Worm (Caenorhabditis elegans) whole organism, young adult: ENCODE data around the gene idpc-4.

Experiments
- D2030.7 ChIP-seq: fragments of 200-800 bp; sonication (Bioruptor generic); IDR thresholded peaks from 2 replicates; pipeline ENCODE4 v1.3.6; 2022; ENCODE audit warnings: missing genetic modification reagents, missing genetic modification characterization, missing compliant biosample characterization
- F49E8.2 ChIP-seq: sonication (generic microtip); optimal IDR thresholded peaks from 3 replicates; lab custom pipeline; 2017; ENCODE audit warnings: missing genetic modification characterization, mild to moderate bottlenecking, missing compliant biosample characterization, antibody characterized with exemption, moderate library complexity; ENCODE audit not compliant: insufficient read depth
- F57C9.4 ChIP-seq: sonication (generic microtip); optimal IDR thresholded peaks from 2 replicates; lab custom pipeline; 2017; ENCODE audit warnings: mild to moderate bottlenecking, missing genetic modification characterization, missing compliant biosample characterization
- T26A5.8 ChIP-seq: sonication (generic microtip); optimal IDR thresholded peaks from 2 replicates; lab custom pipeline; 2016; ENCODE audit warnings: missing genetic modification characterization, missing compliant biosample characterization
- Y53G8AR.9 ChIP-seq: fragments of 200-800 bp; sonication (Bioruptor generic); conservative IDR thresholded peaks from 2 replicates; pipeline ENCODE4 v1.3.6; 2022; ENCODE audit warnings: missing genetic modification reagents, missing genetic modification characterization, missing compliant biosample characterization
- aptf-3 ChIP-seq: fragments of 200-800 bp; sonication (Bioruptor generic); IDR thresholded peaks from 2 replicates; pipeline ENCODE4 v1.3.6; 2022; ENCODE audit warnings: missing genetic modification characterization, missing compliant biosample characterization
- atf-7 ChIP-seq: sonication (generic microtip); optimal IDR thresholded peaks from 2 replicates; lab custom pipeline; 2017; ENCODE audit warnings: mild to moderate bottlenecking, missing genetic modification characterization, missing compliant biosample characterization
- attf-5 ChIP-seq: fragments of 200-800 bp; sonication (Bioruptor generic); optimal IDR thresholded peaks from 2 replicates; lab custom pipeline; 2018; ENCODE audit warnings: mild to moderate bottlenecking, missing genetic modification characterization, missing compliant biosample characterization
- ccch-3 ChIP-seq: fragments of 200-800 bp; sonication (Bioruptor generic); optimal IDR thresholded peaks from 2 replicates; lab custom pipeline; 2018; ENCODE audit warnings: mild to moderate bottlenecking, missing genetic modification characterization, missing compliant biosample characterization
- ceh-40 ChIP-seq: fragments of 200-800 bp; sonication (Bioruptor generic); IDR thresholded peaks from 2 replicates; pipeline ENCODE4 v1.3.6; 2022; ENCODE audit warnings: missing genetic modification characterization, missing compliant biosample characterization
- ceh-58 ChIP-seq: fragments of 200-800 bp; sonication (Bioruptor generic); IDR thresholded peaks from 2 replicates; pipeline ENCODE4 v1.3.6; 2022; ENCODE audit warnings: missing genetic modification characterization, missing compliant biosample characterization
- ceh-79 ChIP-seq: sonication (generic microtip); optimal IDR thresholded peaks from 2 replicates; lab custom pipeline; 2017; ENCODE audit warnings: mild to moderate bottlenecking, missing genetic modification characterization, missing compliant biosample characterization
- chd-7 ChIP-seq: sonication (generic microtip); optimal IDR thresholded peaks from 2 replicates; lab custom pipeline; 2016; ENCODE audit warnings: mild to moderate bottlenecking, missing genetic modification characterization, moderate library complexity, missing compliant biosample characterization
- die-1 ChIP-seq: sonication (generic microtip); optimal IDR thresholded peaks from 2 replicates; lab custom pipeline; 2016; ENCODE audit warnings: missing genotype, mild to moderate bottlenecking, missing genetic modification characterization, missing compliant biosample characterization
- dox-1 ChIP-seq: fragments of 200-800 bp; sonication (Bioruptor generic); IDR thresholded peaks from 2 replicates; pipeline ENCODE4 v1.3.6; 2022; ENCODE audit warnings: missing genetic modification reagents, missing genetic modification characterization, missing compliant biosample characterization
- egrh-3 ChIP-seq: fragments of 200-800 bp; sonication (Bioruptor generic); IDR thresholded peaks from 2 replicates; pipeline ENCODE4 v1.3.6; 2022; ENCODE audit warnings: missing genetic modification reagents, missing genetic modification characterization, missing compliant biosample characterization
- him-1 ChIP-seq: sonication (generic microtip); optimal IDR thresholded peaks from 2 replicates; lab custom pipeline; 2016; ENCODE audit warnings: missing genotype, missing genetic modification reagents, missing genetic modification characterization, missing compliant biosample characterization
- hsf-1 ChIP-seq: fragments of 200-800 bp; sonication (Bioruptor generic); IDR thresholded peaks from 2 replicates; pipeline ENCODE4 v1.3.6; 2022; ENCODE audit warnings: missing genetic modification reagents, missing genetic modification characterization, missing compliant biosample characterization
- let-607 ChIP-seq, 2 experiments: fragments of 200-800 bp in 1 of 2; sonication (Bioruptor generic) in 1 of 2; sonication (generic microtip) in 1 of 2; optimal IDR thresholded peaks; 2 replicates each; lab custom pipeline; 2016 to 2018; ENCODE audit warnings: mild to moderate bottlenecking in 2 of 2, missing compliant biosample characterization in 2 of 2, missing genetic modification characterization in 2 of 2, moderate library complexity in 2 of 2, missing genotype in 1 of 2
- madf-10 ChIP-seq: sonication (generic microtip); optimal IDR thresholded peaks from 2 replicates; lab custom pipeline; 2016; ENCODE audit warnings: mild to moderate bottlenecking, missing genetic modification characterization, missing compliant biosample characterization
- madf-3 ChIP-seq: fragments of 200-800 bp; sonication (Bioruptor generic); IDR thresholded peaks from 2 replicates; pipeline ENCODE4 v1.3.6; 2022; ENCODE audit warnings: missing genetic modification reagents, missing genetic modification characterization, missing compliant biosample characterization
- madf-8 ChIP-seq: fragments of 200-800 bp; sonication (Bioruptor generic); conservative IDR thresholded peaks from 2 replicates; pipeline ENCODE4 v1.3.6; 2022; ENCODE audit warnings: missing genetic modification reagents, missing genetic modification characterization, missing compliant biosample characterization
- mel-28 ChIP-seq: sonication (generic microtip); optimal IDR thresholded peaks from 2 replicates; lab custom pipeline; 2016; ENCODE audit warnings: borderline replicate concordance, mild to moderate bottlenecking, missing genetic modification characterization, missing compliant biosample characterization
- nfya-1 ChIP-seq: sonication (generic microtip); optimal IDR thresholded peaks from 2 replicates; lab custom pipeline; 2017; ENCODE audit warnings: antibody characterized with exemption, missing compliant biosample characterization, missing genetic modification characterization, borderline replicate concordance; ENCODE audit not compliant: insufficient read depth
- nfya-2 ChIP-seq: fragments of 200-800 bp; sonication (Bioruptor generic); IDR thresholded peaks from 2 replicates; pipeline ENCODE4 v1.3.6; 2022; ENCODE audit warnings: missing genetic modification reagents, missing genetic modification characterization, missing compliant biosample characterization
- nfyb-1 ChIP-seq: fragments of 200-800 bp; sonication (Bioruptor generic); IDR thresholded peaks from 2 replicates; pipeline ENCODE4 v1.3.6; 2022; ENCODE audit warnings: missing genetic modification reagents, missing genetic modification characterization, missing compliant biosample characterization
- nhr-120 ChIP-seq: fragments of 200-800 bp; sonication (Bioruptor generic); IDR thresholded peaks from 2 replicates; pipeline ENCODE4 v1.3.6; 2022; ENCODE audit warnings: missing genetic modification characterization, missing compliant biosample characterization
- nhr-179 ChIP-seq: sonication (generic microtip); optimal IDR thresholded peaks from 2 replicates; lab custom pipeline; 2016; ENCODE audit warnings: mild to moderate bottlenecking, missing genetic modification characterization, missing compliant biosample characterization
- nhr-80 ChIP-seq: sonication (generic microtip); optimal IDR thresholded peaks from 2 replicates; lab custom pipeline; 2016; ENCODE audit warnings: missing genetic modification characterization, missing compliant biosample characterization
- pbrm-1 ChIP-seq: fragments of 200-800 bp; sonication (Bioruptor generic); IDR thresholded peaks from 2 replicates; pipeline ENCODE4 v1.3.6; 2022; ENCODE audit warnings: missing genetic modification reagents, missing genetic modification characterization, missing compliant biosample characterization
- pha-4 ChIP-seq: fragments of 150-350 bp; sonication (generic microtip); optimal IDR thresholded peaks from 2 replicates; lab custom pipeline; 2014; ENCODE audit warnings: missing biosample characterization, missing genetic modification reagents, missing genetic modification characterization
- rec-8 ChIP-seq, 2 experiments: sonication (generic microtip); optimal IDR thresholded peaks; 2 replicates each; lab custom pipeline; 2016; ENCODE audit warnings: mild to moderate bottlenecking in 2 of 2, missing genetic modification characterization in 2 of 2, missing genetic modification reagents in 2 of 2, missing genotype in 2 of 2, missing biosample characterization in 1 of 2, missing compliant biosample characterization in 1 of 2, moderate library complexity in 1 of 2
- snpc-1.1 ChIP-seq: sonication (generic microtip); optimal IDR thresholded peaks from 2 replicates; lab custom pipeline; 2017; ENCODE audit warnings: missing genetic modification characterization, mild to moderate bottlenecking, missing compliant biosample characterization, antibody characterized with exemption, moderate library complexity, missing genotype, missing genetic modification reagents; ENCODE audit not compliant: insufficient read depth
- sptf-2 ChIP-seq: fragments of 200-800 bp; sonication (Bioruptor generic); optimal IDR thresholded peaks from 2 replicates; lab custom pipeline; 2018; ENCODE audit warnings: mild to moderate bottlenecking, missing genetic modification characterization, missing compliant biosample characterization
- tbp1 ChIP-seq: fragments of 200-800 bp; sonication (Bioruptor generic); optimal IDR thresholded peaks from 2 replicates; lab custom pipeline; 2018; ENCODE audit warnings: mild to moderate bottlenecking, missing genetic modification characterization, missing compliant biosample characterization
- tlf-1 ChIP-seq: fragments of 200-800 bp; sonication (Bioruptor generic); optimal IDR thresholded peaks from 2 replicates; lab custom pipeline; 2018; ENCODE audit warnings: mild to moderate bottlenecking, missing genetic modification characterization, missing compliant biosample characterization
- unc-130 ChIP-seq: sonication (generic microtip); optimal IDR thresholded peaks from 2 replicates; lab custom pipeline; 2016; ENCODE audit warnings: missing genetic modification reagents, missing genetic modification characterization, missing compliant biosample characterization
- zfh-2 ChIP-seq: fragments of 200-800 bp; sonication (Bioruptor generic); conservative IDR thresholded peaks from 2 replicates; pipeline ENCODE4 v1.3.6; 2022; ENCODE audit warnings: missing genetic modification reagents, missing genetic modification characterization, missing compliant biosample characterization
- zim-3 ChIP-seq: sonication (generic microtip); optimal IDR thresholded peaks from 2 replicates; lab custom pipeline; 2017; ENCODE audit warnings: mild to moderate bottlenecking, missing genetic modification characterization, moderate library complexity, missing compliant biosample characterization
- ztf-18 ChIP-seq: sonication (generic microtip); optimal IDR thresholded peaks from 2 replicates; lab custom pipeline; 2016; ENCODE audit warnings: missing genotype, mild to moderate bottlenecking, missing genetic modification characterization, missing compliant biosample characterization

The idpc-4 gene

DNA sequence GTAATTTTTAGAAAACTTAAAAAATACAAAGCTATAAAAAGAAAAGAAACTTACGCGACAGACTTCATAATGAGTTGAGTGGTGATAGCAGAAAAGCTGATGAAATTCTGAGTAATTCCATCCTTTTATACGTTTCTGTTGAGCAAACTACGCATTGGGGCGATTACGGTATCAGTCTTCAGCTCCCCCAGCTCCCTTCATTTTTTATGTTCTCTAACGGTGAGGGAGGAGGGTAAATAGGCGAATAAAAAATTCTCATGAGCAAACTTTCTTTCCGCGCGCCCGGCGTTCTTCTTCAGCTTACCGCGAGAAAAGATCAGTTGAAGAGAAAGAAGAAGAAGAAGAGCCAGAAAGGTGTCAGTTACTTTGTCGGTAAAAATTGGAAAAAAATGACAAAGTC is 6.3 kb upstream of the idpc-4 start, which contains the start of gene idpc-7:
Gene idpc-7, minus strand, starts transcription at position 101 of the 400 bp plus-strand sequence.
- TF ChIP-seq ceh-58 (GFP tag; lab: Robert Waterston, UW): no peak
- no peak for TF ChIP-seq F57C9.4 (tag; lab: Kevin White, UChicago)
- no peak for TF ChIP-seq zim-3
- no peak for TF ChIP-seq pbrm-1 (GFP tag; lab: Robert Waterston, UW)
- TF ChIP-seq madf-8 (GFP tag; lab: Robert Waterston, UW): no peak
- no peak for TF ChIP-seq D2030.7 (GFP tag; lab: Robert Waterston, UW)
- no peak for TF ChIP-seq attf-5 (GFP tag; lab: Kevin White, UChicago)
- TF ChIP-seq dox-1 (GFP tag; lab: Robert Waterston, UW): no peak
- no peak for TF ChIP-seq nfya-2

DNA sequence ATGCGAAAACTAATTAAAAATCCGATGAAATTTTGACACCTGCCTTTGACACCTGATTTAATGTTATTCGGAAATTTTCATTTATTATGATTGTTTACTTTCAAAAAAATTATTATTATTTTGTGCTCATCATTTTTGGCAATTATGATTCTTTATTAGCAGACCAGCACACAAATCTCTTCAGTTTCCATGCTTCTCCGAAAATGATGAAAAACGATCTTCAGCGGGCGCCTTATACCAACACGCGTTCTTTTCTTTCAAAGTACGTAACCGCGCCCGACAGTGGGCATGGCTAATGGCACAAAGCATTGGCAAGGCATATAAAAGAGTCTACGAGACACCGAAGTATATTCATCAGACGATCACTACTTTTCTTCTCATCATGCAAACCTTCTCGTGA is 5.4 kb upstream of the idpc-4 start, which contains the start of gene idpc-6:
Gene idpc-6, plus strand, starts transcription at position 301 of the 400 bp plus-strand sequence.
- TF ChIP-seq snpc-1.1 (tag; lab: Kevin White, UChicago) (no peak), let-607 (tag; optimal IDR thresholded peaks at IDR 0.05; lab: Kevin White, UChicago) (no peak), T26A5.8 (tag; lab: Kevin White, UChicago) (no peak), mel-28 (tag; lab: Kevin White, UChicago) (no peak), ztf-18 (tag; lab: Kevin White, UChicago) (no peak), him-1 (tag; lab: Kevin White, UChicago) (no peak)
- TF ChIP-seq, all 124 proteins: peak for 0

DNA sequence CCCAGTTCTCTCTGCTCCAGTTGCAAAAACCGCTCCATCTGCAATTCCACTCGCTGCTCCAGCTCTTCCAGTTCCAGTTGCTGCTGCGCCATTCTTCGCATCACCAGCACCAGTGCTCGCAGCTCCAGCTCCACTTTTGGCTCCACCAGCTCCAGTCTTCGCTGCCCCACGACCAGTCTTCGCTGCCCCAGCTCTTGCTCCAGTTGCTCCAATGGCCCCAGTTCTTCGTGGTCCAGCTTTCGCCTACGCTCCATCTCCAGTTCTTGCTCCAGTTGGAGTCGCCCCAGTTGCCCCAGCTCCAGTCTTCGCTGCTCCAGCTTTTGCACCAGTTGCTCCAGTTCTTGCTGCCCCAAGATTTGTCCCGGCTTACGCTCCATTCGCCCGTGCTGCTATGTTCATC is 4.8 kb upstream of the idpc-4 start:
- TF ChIP-seq ztf-18 (tag; lab: Kevin White, UChicago) (no peak), zfh-2 (peak; percentile 84), aptf-3 (GFP tag; lab: Robert Waterston, UW) (0 out of 2 replicates have a peak, but pooled peaks have one; percentile 61), nfyb-1 (GFP tag; lab: Robert Waterston, UW) (0 out of 2 replicates have a peak, but pooled peaks have one; percentile 35), chd-7 (tag; lab: Kevin White, UChicago) (no peak), tbp1 (GFP tag; lab: Kevin White, UChicago) (no peak), rec-8 (tag; optimal IDR thresholded peaks at IDR 0.05; lab: Kevin White, UChicago) (no peak), madf-3 (GFP tag; lab: Robert Waterston, UW) (0 out of 2 replicates have a peak, but pooled peaks have one; percentile 23), nhr-120 (GFP tag; lab: Robert Waterston, UW) (0 out of 2 replicates have a peak, but pooled peaks have one; percentile 41), egrh-3 (GFP tag; lab: Robert Waterston, UW) (peak; percentile 86)

DNA sequence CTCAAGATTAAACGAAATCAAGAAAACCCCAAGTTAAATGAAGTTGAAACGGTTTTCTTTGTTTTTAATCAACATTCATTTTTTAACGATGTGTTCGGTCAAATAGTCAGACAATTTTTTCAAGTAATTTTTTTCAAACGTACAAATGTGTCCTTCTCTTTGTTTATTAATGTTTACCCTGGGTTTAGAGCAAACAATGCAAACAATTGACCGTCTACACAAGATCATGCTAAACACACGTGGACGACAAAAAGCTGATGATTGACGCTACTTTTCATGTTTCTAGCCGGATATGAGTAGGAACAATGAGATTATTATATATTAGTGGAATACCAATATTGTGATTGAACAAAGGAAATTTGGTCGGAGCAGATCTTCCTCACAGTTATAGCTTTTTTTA is 3.8 kb upstream of the idpc-4 start:
- no peak for TF ChIP-seq nhr-179 (tag; lab: Kevin White, UChicago)
- no peak for TF ChIP-seq unc-130 (GFP tag; lab: Kevin White, UChicago)
- TF ChIP-seq pha-4: no peak
- TF ChIP-seq nfya-1 (tag; lab: Kevin White, UChicago): no peak
- no peak for TF ChIP-seq him-1 (tag; lab: Kevin White, UChicago)
- no peak for TF ChIP-seq madf-10
- no peak for TF ChIP-seq hsf-1 (GFP tag; lab: Robert Waterston, UW)
- no peak for TF ChIP-seq nhr-80 (tag; lab: Kevin White, UChicago)
- no peak for TF ChIP-seq ccch-3 (GFP tag; lab: Kevin White, UChicago)
- no peak for TF ChIP-seq sptf-2
- TF ChIP-seq tlf-1 (GFP tag; lab: Kevin White, UChicago): no peak
- TF ChIP-seq ceh-40 (GFP tag; lab: Robert Waterston, UW): no peak
- no peak for TF ChIP-seq die-1 (tag; lab: Kevin White, UChicago)
- TF ChIP-seq atf-7 (tag; lab: Kevin White, UChicago): no peak
- no peak for TF ChIP-seq nfyb-1 (GFP tag; lab: Robert Waterston, UW)
- TF ChIP-seq ceh-79 (tag; lab: Kevin White, UChicago): no peak
- no peak for TF ChIP-seq F49E8.2 (tag; lab: Kevin White, UChicago)
- TF ChIP-seq Y53G8AR.9: no peak
- TF ChIP-seq, all 124 proteins: peak for 0
